Worm (Caenorhabditis elegans): ENCODE data around the gene F13D11.4.

F13D11.4 gene

DNA sequence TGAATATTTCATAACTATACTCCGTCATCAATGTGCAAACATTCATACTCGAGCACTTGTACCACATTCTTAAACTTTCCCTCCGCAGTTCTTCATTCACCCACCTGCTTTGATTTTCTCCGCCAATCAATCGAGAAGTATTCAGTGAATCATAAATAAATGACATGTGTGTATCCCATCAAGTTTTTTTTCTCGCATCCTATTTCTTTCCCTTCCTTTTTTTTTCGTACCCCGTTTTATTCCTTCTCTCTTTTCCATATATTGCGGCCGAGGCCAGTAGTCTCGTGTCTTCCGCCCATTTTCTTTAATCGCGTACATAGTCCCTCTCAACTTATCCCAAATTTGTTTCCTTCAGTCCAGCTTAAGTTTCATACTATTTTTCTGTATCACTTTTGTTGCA, 14.1 kb upstream of the F13D11.4 start, which contains the start of gene atat-2:
Gene atat-2, plus strand, starts transcription at position 398 of the 400 bp plus-strand sequence.
- TF ChIP-seq lin-11 (tag; optimal IDR thresholded peaks at IDR 0.05) (no peak), sox-2 (GFP tag; IDR thresholded peaks at IDR 0.05) (no peak), dmd-4 (tag; optimal IDR thresholded peaks at IDR 0.05; ENCODE audit: borderline replicate concordance) (no peak), K09A11.1 (tag; optimal IDR thresholded peaks at IDR 0.05; ENCODE audit: insufficient read depth) (no peak), hlh-15 (tag; optimal IDR thresholded peaks at IDR 0.05) (no peak), nhr-11 (tag; optimal IDR thresholded peaks at IDR 0.05) (no peak), fkh-6 (tag; optimal IDR thresholded peaks at IDR 0.05) (no peak), ahr-1 (tag; optimal IDR thresholded peaks at IDR 0.05) (no peak), ceh-45 (GFP tag; IDR thresholded peaks at IDR 0.05) (no peak), sox-4 (tag; optimal IDR thresholded peaks at IDR 0.05) (no peak), ceh-22 (tag; optimal IDR thresholded peaks at IDR 0.05) (no peak), unc-86 (tag; optimal IDR thresholded peaks at IDR 0.05) (no peak)

DNA sequence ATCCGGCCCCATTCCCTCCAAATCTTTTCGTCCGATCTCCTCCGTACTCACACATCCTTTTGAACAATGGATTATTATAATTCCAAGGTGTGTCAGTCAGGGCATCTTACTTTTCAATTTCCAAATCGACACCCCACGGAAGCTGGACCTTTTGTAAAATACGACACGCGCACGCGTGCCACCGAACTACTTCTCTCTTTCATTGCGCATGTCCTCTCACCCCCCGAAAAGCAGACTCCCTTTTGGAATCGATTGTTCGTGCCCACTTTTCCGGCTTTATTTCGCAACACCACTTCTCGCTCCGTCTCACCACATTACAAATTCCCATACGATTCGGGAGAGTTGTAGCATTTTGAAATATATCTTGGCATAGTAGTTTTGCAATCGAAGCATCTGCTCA, 12.7 kb upstream of the F13D11.4 start:
- peak; percentile 32 for TF ChIP-seq ceh-48 (tag; optimal IDR thresholded peaks at IDR 0.05)
- TF ChIP-seq sox-2 (GFP tag; IDR thresholded peaks at IDR 0.05): peak; percentile 21; the same call in 1 of the 2 replicates
- peak; percentile 18 for TF ChIP-seq tbx-2 (tag; optimal IDR thresholded peaks at IDR 0.05)
- no peak for TF ChIP-seq nhr-232 (tag; optimal IDR thresholded peaks at IDR 0.05)
- peak; percentile 64 for TF ChIP-seq ceh-31 (tag; optimal IDR thresholded peaks at IDR 0.05)
- TF ChIP-seq ceh-22 (tag; optimal IDR thresholded peaks at IDR 0.05): no peak
- TF ChIP-seq unc-55 (GFP tag; optimal IDR thresholded peaks at IDR 0.05): peak; percentile 0
- TF ChIP-seq unc-42 (tag; optimal IDR thresholded peaks at IDR 0.05): peak; percentile 7

DNA sequence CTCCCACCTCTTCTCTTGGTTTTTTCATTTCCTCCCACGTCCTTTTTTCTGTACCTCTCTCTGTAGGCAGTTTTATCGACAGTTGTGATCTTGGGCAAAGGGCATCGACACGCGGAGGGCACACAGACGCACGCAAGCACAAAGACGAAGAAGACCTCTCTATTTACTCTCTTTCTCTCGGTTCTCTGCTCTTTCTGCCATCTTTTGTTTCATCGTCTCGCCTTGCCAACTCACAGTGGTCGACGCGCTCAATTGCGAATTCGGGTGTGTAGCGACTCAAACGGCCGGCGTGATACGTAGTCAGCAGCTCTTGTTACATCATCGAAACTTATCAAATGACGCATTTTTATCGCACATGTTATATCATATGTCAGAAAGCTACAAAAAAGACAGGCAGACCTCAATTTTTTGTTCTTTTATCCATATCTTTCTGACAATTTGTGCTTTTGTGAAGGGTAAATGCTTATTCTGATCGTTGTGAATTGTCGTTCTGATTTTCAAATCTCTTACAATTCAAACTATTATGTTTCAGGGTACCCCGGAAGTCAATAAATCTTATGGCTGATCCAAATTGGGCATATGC, 6.5 kb upstream of the F13D11.4 start, which contains the start of gene puf-9:
Gene puf-9, plus strand, starts transcription at position 533 of the 583 bp plus-strand sequence.
- TF ChIP-seq pha-4 (tag; optimal IDR thresholded peaks at IDR 0.05) (no peak), odd-2 (tag; optimal IDR thresholded peaks at IDR 0.05) (no peak), npax-4 (tag; optimal IDR thresholded peaks at IDR 0.05) (no peak), zip-5 (tag; optimal IDR thresholded peaks at IDR 0.05) (no peak), unc-42 (tag; optimal IDR thresholded peaks at IDR 0.05) (peak; percentile 73), ceh-2 (tag; optimal IDR thresholded peaks at IDR 0.05) (peak; percentile 57), unc-55 (GFP tag; optimal IDR thresholded peaks at IDR 0.05) (peak; percentile 87), ceh-24 (tag; optimal IDR thresholded peaks at IDR 0.05) (no peak), K09A11.1 (tag; optimal IDR thresholded peaks at IDR 0.05; ENCODE audit: insufficient read depth) (peak; percentile 57), syd-9 (tag; optimal IDR thresholded peaks at IDR 0.05) (peak; percentile 71), ttx-3 (tag; optimal IDR thresholded peaks at IDR 0.05) (no peak), hlh-13 (GFP tag; optimal IDR thresholded peaks at IDR 0.05) (no peak), ceh-18 (tag; optimal IDR thresholded peaks at IDR 0.05) (peak; percentile 99), fkh-6 (tag; optimal IDR thresholded peaks at IDR 0.05) (peak; percentile 33), lin-11 (tag; optimal IDR thresholded peaks at IDR 0.05) (no peak), hlh-30 (tag; optimal IDR thresholded peaks at IDR 0.05; ENCODE audit: insufficient read depth) (peak; percentile 86), che-1 (tag; optimal IDR thresholded peaks at IDR 0.05) (peak; percentile 25), C38D4.7 (GFP tag; optimal IDR thresholded peaks at IDR 0.05) (no peak), C08G9.2 (tag; optimal IDR thresholded peaks at IDR 0.05) (peak; percentile 55), nhr-232 (tag; optimal IDR thresholded peaks at IDR 0.05) (peak; percentile 22), hlh-15 (tag; optimal IDR thresholded peaks at IDR 0.05) (no peak), tbx-2 (tag; optimal IDR thresholded peaks at IDR 0.05) (peak; percentile 96), ceh-19 (GFP tag; optimal IDR thresholded peaks at IDR 0.05) (peak; percentile 71), Y22D7AL.16 (tag; optimal IDR thresholded peaks at IDR 0.05) (peak; percentile 39), ceh-48 (tag; optimal IDR thresholded peaks at IDR 0.05) (peak; percentile 7), rnt-1 (tag; optimal IDR thresholded peaks at IDR 0.05) (peak; percentile 93), ets-4 (tag; optimal IDR thresholded peaks at IDR 0.05) (peak; percentile 72), pat-9 (tag; optimal IDR thresholded peaks at IDR 0.05) (peak; percentile 54), ceh-34 (tag; optimal IDR thresholded peaks at IDR 0.05) (peak; percentile 99), F13H6.1 (tag; optimal IDR thresholded peaks at IDR 0.05) (peak; percentile 83), ama-1 (optimal IDR thresholded peaks at IDR 0.05) (no peak), sox-4 (tag; optimal IDR thresholded peaks at IDR 0.05) (no peak), fax-1 (tag; optimal IDR thresholded peaks at IDR 0.05) (peak; percentile 32), fkh-10 (GFP tag; optimal IDR thresholded peaks at IDR 0.05) (no peak), ceh-30 (tag; optimal IDR thresholded peaks at IDR 0.05) (no peak), madf-2 (tag; optimal IDR thresholded peaks at IDR 0.05) (peak; percentile 62), K02D7.2 (tag; optimal IDR thresholded peaks at IDR 0.05) (peak; percentile 25), lim-6 (tag; optimal IDR thresholded peaks at IDR 0.05) (peak; percentile 52), nfya-1 (tag; optimal IDR thresholded peaks at IDR 0.05) (peak; percentile 92)

All from whole organism, late embryonic.